Fruit fly (Drosophila melanogaster): ENCODE measurements around the gene CG14811.

Gene CG14811

DNA sequence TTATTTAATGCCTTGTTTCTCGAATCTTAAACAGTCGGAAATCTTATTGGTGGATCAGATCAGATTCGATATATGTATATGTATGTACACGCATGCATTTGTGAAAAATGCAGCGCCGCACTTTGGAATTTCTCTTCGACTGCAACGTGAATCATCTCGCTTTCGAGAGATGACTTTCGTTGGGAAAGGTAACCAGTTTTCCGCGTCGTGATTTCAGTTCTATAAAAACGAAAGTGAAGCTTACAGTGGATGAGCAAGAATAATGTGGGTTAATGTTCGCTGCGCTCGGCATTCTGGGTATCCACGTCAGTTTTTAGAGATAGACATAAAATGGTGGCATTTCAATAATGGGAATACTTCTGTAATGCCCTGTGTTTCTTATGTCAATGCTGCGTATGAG is 34.4 kb upstream of the CG14811 start:
- TF ChIP-seq CG10348 (GFP tag; IDR thresholded peaks at IDR 0.05) = no peak
- no peak for TF ChIP-seq gl (tag; optimal IDR thresholded peaks at IDR 0.05)
- TF ChIP-seq CG32121 (GFP tag; IDR thresholded peaks at IDR 0.05) = no peak
- no peak for TF ChIP-seq Snoo (tag; optimal IDR thresholded peaks at IDR 0.05)
- no peak for TF ChIP-seq CG8159 (tag; optimal IDR thresholded peaks at IDR 0.05)
- TF ChIP-seq Ets98B (GFP tag; IDR thresholded peaks at IDR 0.05) = no peak
- no peak for TF ChIP-seq CG17806 (tag; optimal IDR thresholded peaks at IDR 0.05)
- peak; percentile 27 for TF ChIP-seq CG8301 (tag; optimal IDR thresholded peaks at IDR 0.05)
- TF ChIP-seq EcR (GFP tag; optimal IDR thresholded peaks at IDR 0.05) = peak; percentile 14
- no peak for TF ChIP-seq Pif1B (GFP tag; optimal IDR thresholded peaks at IDR 0.05)
- TF ChIP-seq CG34367 (tag; optimal IDR thresholded peaks at IDR 0.05) = no peak

DNA sequence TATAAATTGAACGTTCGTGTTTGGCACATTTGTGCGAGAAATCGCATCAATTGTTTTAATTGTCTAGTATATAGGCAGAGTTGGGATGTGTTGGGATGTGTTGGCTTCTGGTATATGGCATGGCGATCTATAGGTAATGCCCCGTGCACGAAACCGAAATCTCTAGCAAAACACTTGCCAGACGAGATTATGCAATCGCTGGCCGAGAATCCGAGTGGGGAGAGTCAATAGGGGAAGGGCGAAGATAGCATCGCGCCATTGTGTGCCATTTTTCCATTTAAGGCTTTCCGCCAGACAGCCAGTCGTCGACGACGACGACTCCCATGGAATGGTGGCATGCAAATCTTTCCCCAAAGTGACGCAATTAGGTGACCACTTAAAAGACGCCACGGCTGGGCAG is 32.7 kb upstream of the CG14811 start:
- no peak for TF ChIP-seq Ets98B (GFP tag; IDR thresholded peaks at IDR 0.05)
- TF ChIP-seq CG17806 (tag; optimal IDR thresholded peaks at IDR 0.05) = no peak

DNA sequence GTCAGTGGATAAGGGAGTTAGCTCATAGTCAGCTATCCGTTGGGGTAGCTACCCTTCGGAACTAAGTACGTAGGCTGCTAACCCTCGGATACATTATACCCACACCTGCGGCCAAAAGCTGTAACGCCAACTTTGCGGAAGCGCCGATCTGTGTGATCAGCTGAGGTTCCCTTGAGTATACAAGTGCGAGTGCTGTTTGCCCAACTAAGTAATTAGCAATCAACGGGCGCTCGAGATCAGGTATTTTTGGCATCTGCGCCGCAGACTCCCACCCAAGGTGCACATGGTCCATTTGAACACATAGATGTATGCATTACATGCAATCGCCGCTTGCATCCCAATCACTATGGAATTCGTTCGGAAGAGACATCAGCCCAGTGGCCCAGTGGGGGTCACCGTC is 31.9 kb upstream of the CG14811 start:
- TF ChIP-seq fd96Ca (GFP tag; IDR thresholded peaks at IDR 0.05) = no peak

DNA sequence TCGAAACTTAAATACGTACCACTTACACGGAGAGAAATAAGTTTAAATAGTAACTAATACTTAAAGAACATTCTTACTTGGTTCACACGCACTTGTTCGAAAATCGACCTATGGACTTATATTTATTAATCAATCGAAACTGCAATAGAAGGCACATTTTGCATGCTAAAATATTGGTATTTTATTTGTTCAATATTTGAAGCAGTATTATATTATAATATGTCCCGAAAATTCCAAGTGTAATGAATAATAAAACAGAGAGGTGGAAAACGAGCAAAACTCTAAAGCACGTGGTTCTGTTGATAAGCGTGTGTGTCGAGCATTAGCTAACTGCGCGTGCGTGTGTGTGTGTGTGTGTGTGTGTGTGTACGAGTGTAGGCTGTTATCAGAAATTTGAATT is 27.7 kb upstream of the CG14811 start:
- TF ChIP-seq CG8301 (tag; optimal IDR thresholded peaks at IDR 0.05) = peak; percentile 1
- no peak for TF ChIP-seq CG9948 (tag; optimal IDR thresholded peaks at IDR 0.05)
- 0 out of 2 replicates have a peak, but pooled peaks have one; percentile 16 for TF ChIP-seq CG32121 (GFP tag; IDR thresholded peaks at IDR 0.05)
- TF ChIP-seq Ets98B (GFP tag; IDR thresholded peaks at IDR 0.05) = no peak
- peak; percentile 19 for TF ChIP-seq CG14655 (GFP tag; optimal IDR thresholded peaks at IDR 0.05)
- TF ChIP-seq Pif1A (GFP tag; optimal IDR thresholded peaks at IDR 0.05) = peak; percentile 22
- TF ChIP-seq CG8159 (tag; optimal IDR thresholded peaks at IDR 0.05) = no peak
- TF ChIP-seq fd96Ca (GFP tag; IDR thresholded peaks at IDR 0.05) = no peak
- TF ChIP-seq CG15710 (tag; optimal IDR thresholded peaks at IDR 0.05) = no peak

DNA sequence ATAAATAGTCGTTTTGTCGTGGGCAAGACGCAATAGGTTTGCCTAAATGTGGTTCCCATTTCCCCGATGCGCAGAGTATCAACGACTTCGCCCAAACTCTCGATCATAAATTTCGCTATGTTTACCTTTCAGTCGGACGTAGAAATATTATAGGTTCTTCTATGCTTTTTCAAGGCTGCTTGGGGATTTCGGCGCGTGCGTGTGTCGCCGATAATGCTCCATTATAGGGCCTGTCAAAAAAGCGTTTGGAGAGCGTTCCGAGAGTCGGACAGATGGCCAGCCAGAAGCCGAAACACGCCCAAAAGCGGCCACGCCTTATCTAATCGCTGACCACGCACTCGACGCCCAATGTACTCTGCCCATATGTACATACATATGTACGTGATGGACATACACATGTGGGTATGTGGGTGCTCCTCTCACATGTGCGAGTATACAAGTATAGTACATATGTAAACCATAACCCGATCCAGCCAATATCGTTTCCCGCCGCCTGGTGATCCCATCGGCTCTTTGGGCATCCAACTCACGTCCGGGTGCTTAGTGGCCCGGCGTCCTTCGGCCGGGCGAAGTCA is 26.5 kb upstream of the CG14811 start:
- TF ChIP-seq CG14655 (GFP tag; optimal IDR thresholded peaks at IDR 0.05) (no peak), CG12605 (GFP tag; IDR thresholded peaks at IDR 0.05) (no peak), Pif1B (GFP tag; optimal IDR thresholded peaks at IDR 0.05) (no peak), CG17806 (tag; optimal IDR thresholded peaks at IDR 0.05) (no peak), CG4496 (GFP tag; IDR thresholded peaks at IDR 0.05) (no peak), gl (tag; optimal IDR thresholded peaks at IDR 0.05) (no peak), CG9948 (tag; optimal IDR thresholded peaks at IDR 0.05) (no peak), CG32121 (GFP tag; IDR thresholded peaks at IDR 0.05) (no peak), rn (GFP tag; IDR thresholded peaks at IDR 0.05) (no peak), CG15710 (tag; optimal IDR thresholded peaks at IDR 0.05) (no peak), Snoo (tag; optimal IDR thresholded peaks at IDR 0.05) (no peak), fd96Ca (GFP tag; IDR thresholded peaks at IDR 0.05) (no peak), CG13204 (GFP tag; optimal IDR thresholded peaks at IDR 0.05) (no peak), CG34367 (tag; optimal IDR thresholded peaks at IDR 0.05) (no peak), CG8301 (tag; optimal IDR thresholded peaks at IDR 0.05) (no peak)

DNA sequence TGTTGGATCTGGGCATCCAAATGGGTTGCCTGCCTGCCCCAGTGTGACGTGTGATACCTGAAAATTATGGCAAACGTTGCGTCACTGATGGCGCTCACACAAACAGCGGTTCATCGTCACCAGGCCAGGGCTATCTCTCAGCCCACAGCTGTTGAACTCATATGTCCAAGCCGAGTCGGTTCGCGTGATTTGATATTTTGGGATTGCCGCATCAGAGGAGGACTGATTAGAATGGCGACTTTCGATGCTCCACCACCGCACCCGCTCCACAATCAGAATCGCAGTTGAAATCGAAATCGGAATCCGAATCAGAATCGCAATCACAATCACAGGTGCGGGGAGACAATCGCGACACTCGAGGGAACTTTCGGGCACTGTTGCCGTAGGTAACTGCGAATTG is 25.6 kb upstream of the CG14811 start:
- TF ChIP-seq CG14655 (GFP tag; optimal IDR thresholded peaks at IDR 0.05) (no peak), Ets98B (GFP tag; IDR thresholded peaks at IDR 0.05) (no peak), CG8301 (tag; optimal IDR thresholded peaks at IDR 0.05) (no peak), CG17806 (tag; optimal IDR thresholded peaks at IDR 0.05) (no peak), Pif1A (GFP tag; optimal IDR thresholded peaks at IDR 0.05) (no peak), D1 (tag; optimal IDR thresholded peaks at IDR 0.05) (no peak), fd96Ca (GFP tag; IDR thresholded peaks at IDR 0.05) (no peak), rn (GFP tag; IDR thresholded peaks at IDR 0.05) (no peak), CG12605 (GFP tag; IDR thresholded peaks at IDR 0.05) (no peak), Snoo (tag; optimal IDR thresholded peaks at IDR 0.05) (no peak), CG13204 (GFP tag; optimal IDR thresholded peaks at IDR 0.05) (no peak), CG4496 (GFP tag; IDR thresholded peaks at IDR 0.05) (no peak), CG32121 (GFP tag; IDR thresholded peaks at IDR 0.05) (no peak), CG8159 (tag; optimal IDR thresholded peaks at IDR 0.05) (no peak), Pif1B (GFP tag; optimal IDR thresholded peaks at IDR 0.05) (no peak), gl (tag; optimal IDR thresholded peaks at IDR 0.05) (no peak), CG9948 (tag; optimal IDR thresholded peaks at IDR 0.05) (no peak), EcR (GFP tag; optimal IDR thresholded peaks at IDR 0.05) (no peak)

DNA sequence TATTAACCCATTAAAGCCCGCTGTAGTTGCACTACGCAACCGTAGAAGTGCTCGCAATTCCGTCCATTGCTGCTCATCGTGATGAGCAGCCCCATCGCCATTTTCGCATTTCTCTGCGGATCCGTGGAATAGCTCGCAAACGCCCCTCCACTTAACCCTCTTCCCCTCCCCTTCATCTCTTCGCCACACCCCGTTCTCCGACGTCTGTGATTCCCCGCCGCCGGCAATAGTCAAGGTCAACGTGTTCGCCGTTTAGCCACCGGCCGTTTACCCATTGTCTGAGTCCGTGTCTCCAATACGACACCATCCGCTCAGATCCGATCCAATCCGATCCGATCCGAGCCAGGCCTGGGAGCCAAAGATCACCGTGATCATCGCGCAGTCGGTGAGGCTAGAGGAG is 24.2 kb upstream of the CG14811 start:
- TF ChIP-seq Pif1A (GFP tag; optimal IDR thresholded peaks at IDR 0.05) (no peak), EcR (GFP tag; optimal IDR thresholded peaks at IDR 0.05) (peak; percentile 80)

Measured in whole organism, pupa.